Fruit fly (Drosophila melanogaster) whole organism: ENCODE data around the gene CG31174.

Experiments used
- CG8478 ChIP-seq: fragments of >200 bp; optimal IDR thresholded peaks from 2 replicates; lab custom pipeline; 2018; ENCODE audit warnings: inconsistent platforms
- Dll ChIP-seq: fragments of >200 bp; optimal IDR thresholded peaks from 2 replicates; lab custom pipeline; 2017
- EcR ChIP-seq, 2 experiments: fragments of >200 bp; optimal IDR thresholded peaks; 2 replicates each; lab custom pipeline; 2017; ENCODE audit warnings: missing biosample characterization in 2 of 2, missing genetic modification characterization in 2 of 2, missing genetic modification reagents in 2 of 2
- pan ChIP-seq: fragments of >200 bp; optimal IDR thresholded peaks from 2 replicates; lab custom pipeline; 2017
- psq ChIP-seq: fragments of >200 bp; optimal IDR thresholded peaks from 2 replicates; lab custom pipeline; 2017

- TF ChIP-seq CG8478 (no peak), Dll (lab: Kevin White, UChicago) (no peak), psq (lab: Kevin White, UChicago) (no peak), pan (no peak), EcR (GFP tag; optimal IDR thresholded peaks at IDR 0.05; lab: Kevin White, UChicago) (no peak)
Observed at dm6 chr3R:21840432-21840831, 28.9 kb downstream of the CG31174 start.
